Fruit fly (Drosophila melanogaster) whole organism, embryonic: ENCODE data around the gene CAH3.

Source experiments
- Ada2b ChIP-seq: fragments of 200-800 bp; sonication (Bioruptor generic); IDR thresholded peaks from 2 replicates; pipeline ENCODE4 v1.3.6; 2022; ENCODE audit warnings: missing biosample characterization, missing genetic modification characterization
- Atf3 ChIP-seq: fragments of 200-800 bp; sonication (Bioruptor generic); optimal IDR thresholded peaks from 3 replicates; lab custom pipeline; 2016; ENCODE audit warnings: missing biosample characterization, missing genetic modification characterization
- CG10209 ChIP-seq: fragments of 200-800 bp; sonication (Bioruptor generic); optimal IDR thresholded peaks from 3 replicates; lab custom pipeline; 2017; ENCODE audit warnings: missing biosample characterization, mild to moderate bottlenecking, missing genetic modification characterization, missing genetic modification reagents
- CG11247 ChIP-seq: fragments of 200-800 bp; sonication (Bioruptor generic); IDR thresholded peaks from 2 replicates; pipeline ENCODE4 v1.3.6; 2022; ENCODE audit warnings: missing biosample characterization, missing genetic modification characterization
- CG11456 ChIP-seq: fragments of 200-800 bp; sonication (Bioruptor generic); IDR thresholded peaks from 3 replicates; pipeline ENCODE4 v1.3.6; 2022; ENCODE audit warnings: missing biosample characterization, missing genetic modification characterization
- CG11695 ChIP-seq: fragments of 200-800 bp; sonication (Bioruptor generic); IDR thresholded peaks from 3 replicates; pipeline ENCODE4 v1.3.6; 2022; ENCODE audit warnings: missing biosample characterization, missing genetic modification characterization
- CG13775 ChIP-seq: fragments of 200-800 bp; sonication (Bioruptor generic); optimal IDR thresholded peaks from 3 replicates; lab custom pipeline; 2017; ENCODE audit warnings: missing biosample characterization, mild to moderate bottlenecking, missing genetic modification characterization
- CG14710 ChIP-seq: fragments of 200-800 bp; sonication (Bioruptor generic); optimal IDR thresholded peaks from 3 replicates; lab custom pipeline; 2019; ENCODE audit warnings: missing biosample characterization, mild to moderate bottlenecking, missing genetic modification characterization, moderate library complexity
- CG17328 ChIP-seq: fragments of 200-800 bp; sonication (Bioruptor generic); IDR thresholded peaks from 2 replicates; pipeline ENCODE4 v1.3.6; 2022; ENCODE audit warnings: missing biosample characterization, missing genetic modification characterization
- CG17829 ChIP-seq: fragments of 200-800 bp; optimal IDR thresholded peaks from 2 replicates; lab custom pipeline; 2019; ENCODE audit warnings: missing biosample characterization, mild to moderate bottlenecking, missing genetic modification characterization, moderate library complexity
- CG18262 ChIP-seq: fragments of 200-800 bp; optimal IDR thresholded peaks from 3 replicates; lab custom pipeline; 2019; ENCODE audit warnings: missing biosample characterization, mild to moderate bottlenecking, missing genetic modification characterization, moderate library complexity
- CG3407 ChIP-seq: fragments of 200-800 bp; sonication (Bioruptor generic); optimal IDR thresholded peaks from 2 replicates; lab custom pipeline; 2018; ENCODE audit warnings: missing biosample characterization, mild to moderate bottlenecking, missing genetic modification characterization
- CG34376 ChIP-seq: fragments of 200-800 bp; sonication (Bioruptor generic); optimal IDR thresholded peaks from 2 replicates; lab custom pipeline; 2018; ENCODE audit warnings: missing biosample characterization, mild to moderate bottlenecking, missing genetic modification characterization
- CG4424 ChIP-seq: fragments of 200-800 bp; sonication (Bioruptor generic); optimal IDR thresholded peaks from 3 replicates; lab custom pipeline; 2016; ENCODE audit warnings: missing biosample characterization, missing genetic modification characterization
- CG4730 ChIP-seq: fragments of 200-800 bp; sonication (Bioruptor generic); IDR thresholded peaks from 2 replicates; pipeline ENCODE4 v1.3.6; 2022; ENCODE audit warnings: missing biosample characterization, missing genetic modification characterization
- CG5953 ChIP-seq: fragments of 200-800 bp; sonication (Bioruptor generic); IDR thresholded peaks from 2 replicates; pipeline ENCODE4 v1.3.6; 2022; ENCODE audit warnings: missing biosample characterization, missing genetic modification characterization
- CG6272 ChIP-seq: fragments of 200-800 bp; sonication (Bioruptor generic); IDR thresholded peaks from 2 replicates; pipeline ENCODE4 v1.3.6; 2022; ENCODE audit warnings: missing biosample characterization, missing genetic modification characterization
- CG8089 ChIP-seq: fragments of 200-800 bp; sonication (Bioruptor generic); optimal IDR thresholded peaks from 3 replicates; lab custom pipeline; 2016; ENCODE audit warnings: missing biosample characterization, missing genetic modification characterization
- CG8765 ChIP-seq: fragments of 200-800 bp; sonication (Bioruptor generic); IDR thresholded peaks from 2 replicates; pipeline ENCODE4 v1.3.6; 2022; ENCODE audit warnings: missing biosample characterization, missing genetic modification characterization
- CG8924 ChIP-seq: fragments of 200-800 bp; optimal IDR thresholded peaks from 3 replicates; lab custom pipeline; 2019; ENCODE audit warnings: missing biosample characterization, mild to moderate bottlenecking, missing genetic modification characterization, moderate library complexity
- CHES-1-like ChIP-seq: fragments of 200-800 bp; sonication (Bioruptor generic); optimal IDR thresholded peaks from 2 replicates; lab custom pipeline; 2016; ENCODE audit warnings: missing biosample characterization, missing genetic modification characterization
- D ChIP-seq, 2 experiments: fragments of 200-800 bp in 1 of 2; fragments of >200 bp in 1 of 2; sonication (Bioruptor generic) in 1 of 2; optimal IDR thresholded peaks; 2 replicates in 1 of 2; 3 replicates in 1 of 2; lab custom pipeline; 2017; ENCODE audit warnings: mild to moderate bottlenecking in 1 of 2, missing biosample characterization in 1 of 2, missing genetic modification characterization in 1 of 2, missing genetic modification reagents in 1 of 2
- D19A ChIP-seq: fragments of 200-800 bp; optimal IDR thresholded peaks from 3 replicates; lab custom pipeline; 2019; ENCODE audit warnings: missing biosample characterization, mild to moderate bottlenecking, missing genetic modification characterization, moderate library complexity
- ERR ChIP-seq: fragments of 200-800 bp; sonication (Bioruptor generic); optimal IDR thresholded peaks from 2 replicates; lab custom pipeline; 2016; ENCODE audit warnings: missing biosample characterization, missing genetic modification characterization
- H15 ChIP-seq: fragments of 200-800 bp; sonication (Bioruptor generic); IDR thresholded peaks from 3 replicates; pipeline ENCODE4 v1.3.6; 2022; ENCODE audit warnings: missing biosample characterization, missing genetic modification characterization
- HLH4C ChIP-seq: fragments of 200-800 bp; sonication (Bioruptor generic); IDR thresholded peaks from 3 replicates; pipeline ENCODE4 v1.3.6; 2022; ENCODE audit warnings: missing biosample characterization, missing genetic modification characterization; ENCODE audit not compliant: partially characterized antibody
- Hey ChIP-seq: fragments of 200-800 bp; sonication (Bioruptor generic); optimal IDR thresholded peaks from 3 replicates; lab custom pipeline; 2018; ENCODE audit warnings: missing biosample characterization, mild to moderate bottlenecking, missing genetic modification characterization
- NfI ChIP-seq: fragments of 200-800 bp; sonication (Bioruptor generic); optimal IDR thresholded peaks from 3 replicates; lab custom pipeline; 2018; ENCODE audit warnings: missing biosample characterization, mild to moderate bottlenecking, missing genetic modification characterization, moderate library complexity
- Optix ChIP-seq: fragments of 200-800 bp; sonication (Bioruptor generic); IDR thresholded peaks from 3 replicates; pipeline ENCODE4 v1.3.6; 2022; ENCODE audit warnings: missing biosample characterization, missing genetic modification characterization
- Ssrp ChIP-seq: fragments of 200-800 bp; sonication (Bioruptor generic); optimal IDR thresholded peaks from 2 replicates; lab custom pipeline; 2018; ENCODE audit warnings: missing biosample characterization, mild to moderate bottlenecking, missing genetic modification characterization, moderate library complexity
- ara ChIP-seq: fragments of 200-800 bp; sonication (Bioruptor generic); IDR thresholded peaks from 2 replicates; pipeline ENCODE4 v1.3.6; 2022; ENCODE audit warnings: missing biosample characterization, missing genetic modification characterization
- chn ChIP-seq: fragments of 200-800 bp; sonication (Bioruptor generic); optimal IDR thresholded peaks from 2 replicates; lab custom pipeline; 2016; ENCODE audit warnings: missing biosample characterization, missing genetic modification characterization
- exex ChIP-seq: fragments of 200-800 bp; sonication (Bioruptor generic); optimal IDR thresholded peaks from 4 replicates; lab custom pipeline; 2018; ENCODE audit warnings: missing biosample characterization, mild to moderate bottlenecking, missing genetic modification characterization, moderate library complexity
- gcm ChIP-seq: fragments of 200-800 bp; sonication (Bioruptor generic); optimal IDR thresholded peaks from 2 replicates; lab custom pipeline; 2019; ENCODE audit warnings: missing biosample characterization, mild to moderate bottlenecking, missing genetic modification characterization, moderate library complexity
- gcm2 ChIP-seq: fragments of 200-800 bp; sonication (Bioruptor generic); optimal IDR thresholded peaks from 2 replicates; lab custom pipeline; 2016; ENCODE audit warnings: missing biosample characterization, missing genetic modification characterization
- nerfin-1 ChIP-seq: fragments of 200-800 bp; sonication (Bioruptor generic); optimal IDR thresholded peaks from 3 replicates; lab custom pipeline; 2019; ENCODE audit warnings: missing biosample characterization, mild to moderate bottlenecking, missing genetic modification characterization, moderate library complexity
- nmo ChIP-seq: fragments of 200-800 bp; sonication (Bioruptor generic); optimal IDR thresholded peaks from 2 replicates; lab custom pipeline; 2018; ENCODE audit warnings: missing biosample characterization, mild to moderate bottlenecking, missing genetic modification characterization, moderate library complexity
- otp ChIP-seq: fragments of 200-800 bp; sonication (Bioruptor generic); IDR thresholded peaks from 3 replicates; pipeline ENCODE4, ENCODE4 v1.3.6; 2022; ENCODE audit warnings: missing biosample characterization, missing genetic modification characterization
- ro ChIP-seq: fragments of 200-800 bp; sonication (Bioruptor generic); IDR thresholded peaks from 2 replicates; pipeline ENCODE4 v1.3.6; 2022; ENCODE audit warnings: missing biosample characterization, missing genetic modification characterization
- scrt ChIP-seq: fragments of 200-800 bp; sonication (Bioruptor generic); optimal IDR thresholded peaks from 2 replicates; lab custom pipeline; 2018; ENCODE audit warnings: missing biosample characterization, mild to moderate bottlenecking, missing genetic modification characterization, moderate library complexity
- so ChIP-seq: fragments of 200-800 bp; sonication (Bioruptor generic); IDR thresholded peaks from 3 replicates; pipeline ENCODE4 v1.3.6; 2022; ENCODE audit warnings: missing biosample characterization, missing genetic modification characterization
- stc ChIP-seq: fragments of 200-800 bp; sonication (Bioruptor generic); IDR thresholded peaks from 2 replicates; pipeline ENCODE4 v1.3.6; 2022; ENCODE audit warnings: missing biosample characterization, missing genetic modification characterization
- tin ChIP-seq: fragments of 200-800 bp; sonication (Bioruptor generic); optimal IDR thresholded peaks from 3 replicates; lab custom pipeline; 2016; ENCODE audit warnings: missing biosample characterization, missing genetic modification characterization
- trem ChIP-seq: fragments of 200-800 bp; optimal IDR thresholded peaks from 3 replicates; lab custom pipeline; 2019; ENCODE audit warnings: missing biosample characterization, mild to moderate bottlenecking, missing genetic modification characterization, moderate library complexity
- wor ChIP-seq: fragments of 200-800 bp; sonication (Bioruptor generic); IDR thresholded peaks from 2 replicates; pipeline ENCODE4 v1.3.6; 2022; ENCODE audit warnings: missing biosample characterization, missing genetic modification characterization
- zf30C ChIP-seq: fragments of 200-800 bp; sonication (Bioruptor generic); optimal IDR thresholded peaks from 3 replicates; lab custom pipeline; 2018; ENCODE audit warnings: missing biosample characterization, mild to moderate bottlenecking, missing genetic modification characterization
- zfh1 ChIP-seq: fragments of 200-800 bp; sonication (Bioruptor generic); IDR thresholded peaks from 3 replicates; pipeline ENCODE4 v1.3.6; 2022; ENCODE audit warnings: missing biosample characterization, missing genetic modification characterization
- zfh2 ChIP-seq: fragments of 200-800 bp; sonication (Bioruptor generic); optimal IDR thresholded peaks from 2 replicates; lab custom pipeline; 2016; ENCODE audit warnings: missing biosample characterization, missing genetic modification characterization

The CAH3 gene

DNA sequence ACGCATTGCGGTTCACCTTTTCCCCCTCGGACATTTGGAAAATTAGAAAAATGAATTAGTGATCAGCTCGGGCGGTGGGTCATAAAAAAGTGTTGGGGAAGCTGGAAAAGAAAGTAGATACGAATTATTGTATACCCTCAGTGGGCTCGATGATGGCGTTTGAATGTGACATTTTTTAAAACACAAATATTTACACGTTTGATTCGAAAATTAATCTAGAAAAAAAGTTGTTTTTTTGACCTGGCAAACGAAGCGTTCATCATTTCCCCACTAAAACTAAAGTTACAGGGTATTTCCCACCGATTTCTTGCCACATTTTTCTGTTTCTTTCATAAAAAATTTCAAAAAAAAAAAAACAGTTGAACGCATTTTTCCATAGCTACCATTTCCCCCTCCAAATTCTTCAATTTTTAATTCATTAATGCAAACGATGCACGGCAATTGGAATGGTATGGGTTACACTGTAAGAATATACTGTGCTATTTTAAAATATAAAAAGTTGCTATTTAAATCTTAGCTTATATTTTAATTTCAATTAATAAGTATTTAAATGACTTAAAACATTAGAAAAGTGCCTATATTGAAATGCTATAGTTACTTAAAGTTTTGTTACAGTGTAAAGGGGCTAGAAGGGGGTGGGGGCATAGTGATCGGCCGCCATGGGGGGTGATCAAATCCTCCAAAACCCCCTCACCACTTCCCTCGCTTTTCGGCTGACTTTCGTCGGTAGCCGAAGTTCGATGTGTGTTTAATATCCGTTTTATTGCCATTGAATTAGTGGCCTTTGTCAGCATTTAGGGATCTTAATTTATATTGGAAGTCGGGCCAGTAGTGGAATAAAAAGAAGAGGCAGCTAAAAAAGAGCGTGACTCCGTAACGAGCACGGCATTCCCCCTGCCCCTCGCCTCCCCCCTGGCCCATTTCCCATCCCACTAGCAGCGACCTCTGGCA, 9.4 kb upstream of the CAH3 start (continued):
- TF ChIP-seq nmo (GFP tag; lab: Kevin White, UChicago) (peak; percentile 44), Optix (GFP tag; lab: Robert Waterston, UW) (peak; percentile 75; the same call in 2 of the 3 replicates), CG8765 (GFP tag; lab: Robert Waterston, UW) (peak; percentile 75; the same call in 1 of the 2 replicates), H15 (GFP tag; lab: Robert Waterston, UW) (peak; percentile 55; the same call in 2 of the 3 replicates), zfh1 (peak; percentile 90), ro (GFP tag; lab: Robert Waterston, UW) (peak; percentile 21; the same call in 1 of the 2 replicates), CG3407 (GFP tag; lab: Kevin White, UChicago) (peak; percentile 15), CG17829 (tag; lab: Kevin White, UChicago) (peak; percentile 60), HLH4C (GFP tag; lab: Robert Waterston, UW) (no peak), CG11695 (GFP tag; lab: Robert Waterston, UW) (peak; percentile 40; the same call in 1 of the 3 replicates), NfI (GFP tag; lab: Kevin White, UChicago) (no peak), CG34376 (GFP tag; lab: Kevin White, UChicago) (no peak), chn (GFP tag; lab: Kevin White, UChicago) (peak; percentile 64), Atf3 (peak; percentile 19), ERR (GFP tag; lab: Kevin White, UChicago) (no peak), CG11456 (no peak), stc (GFP tag; lab: Robert Waterston, UW) (0 out of 2 replicates have a peak, but pooled peaks have one; percentile 64), D (optimal IDR thresholded peaks at IDR 0.05; lab: Kevin White, UChicago) (no peak), D (GFP tag; optimal IDR thresholded peaks at IDR 0.05; lab: Kevin White, UChicago) (peak; percentile 45), CG5953 (0 out of 2 replicates have a peak, but pooled peaks have one; percentile 12), wor (peak; percentile 62), CG14710 (tag; lab: Kevin White, UChicago) (peak; percentile 65), CG8924 (peak; percentile 40), CG17328 (GFP tag; lab: Robert Waterston, UW) (peak; percentile 80), CHES-1-like (no peak), so (GFP tag; lab: Robert Waterston, UW) (0 out of 3 replicates have a peak, but pooled peaks have one; percentile 22), CG18262 (tag; lab: Kevin White, UChicago) (peak; percentile 80), otp (GFP tag; lab: Robert Waterston, UW) (peak; percentile 85), CG11247 (peak; percentile 27; the same call in 1 of the 2 replicates), scrt (GFP tag; lab: Kevin White, UChicago) (no peak), Ssrp (peak; percentile 30), CG6272 (peak; percentile 51; the same call in 1 of the 2 replicates), zfh2 (GFP tag; lab: Kevin White, UChicago) (no peak), Ada2b (GFP tag; lab: Robert Waterston, UW) (peak; percentile 26; the same call in 1 of the 2 replicates), CG4730 (GFP tag; lab: Robert Waterston, UW) (no peak; the same call in 1 of the 2 replicates), D19A (tag; lab: Kevin White, UChicago) (peak; percentile 52), CG13775 (GFP tag; lab: Kevin White, UChicago) (peak; percentile 3), gcm (GFP tag; lab: Kevin White, UChicago) (peak; percentile 41), tin (GFP tag; lab: Kevin White, UChicago) (peak; percentile 20), Hey (tag; lab: Kevin White, UChicago) (no peak), CG10209 (peak; percentile 27), zf30C (GFP tag; lab: Kevin White, UChicago) (peak; percentile 52), ara (GFP tag; lab: Robert Waterston, UW) (peak; percentile 81), gcm2 (no peak), CG4424 (GFP tag; lab: Kevin White, UChicago) (peak; percentile 33), trem (peak; percentile 14), nerfin-1 (tag; lab: Kevin White, UChicago) (peak; percentile 14), exex (tag; lab: Kevin White, UChicago) (no peak), CG8089 (GFP tag; lab: Kevin White, UChicago) (peak; percentile 12)
